Worm (Caenorhabditis elegans) whole organism, L1 larva: ENCODE measurements around the gene smc-3.
A peak's percentile ranks its signal among the peaks of the same experiment; 100 is the strongest.

Experiments
- C04F5.9 ChIP-seq: sonication (generic microtip); optimal IDR thresholded peaks from 2 replicates; lab custom pipeline; 2016; ENCODE audit warnings: missing genetic modification characterization, missing compliant biosample characterization
- C16A3.4 ChIP-seq: fragments of 150-350 bp; optimal IDR thresholded peaks from 2 replicates; lab custom pipeline; 2014; ENCODE audit warnings: missing biosample characterization, missing genetic modification characterization
- C34B4.2 ChIP-seq: sonication (generic microtip); optimal IDR thresholded peaks from 2 replicates; lab custom pipeline; 2017; ENCODE audit warnings: mild to moderate bottlenecking, missing genetic modification characterization, missing compliant biosample characterization
- aha-1 ChIP-seq: fragments of 150-350 bp; optimal IDR thresholded peaks from 2 replicates; lab custom pipeline; 2014; ENCODE audit warnings: missing biosample characterization, missing genetic modification characterization
- alr-1 ChIP-seq: fragments of 200-800 bp; sonication (Bioruptor generic); optimal IDR thresholded peaks from 2 replicates; lab custom pipeline; 2018; ENCODE audit warnings: borderline replicate concordance, mild to moderate bottlenecking, missing genetic modification characterization, missing compliant biosample characterization
- ama-1 ChIP-seq: fragments of 150-350 bp; optimal IDR thresholded peaks from 2 replicates; lab custom pipeline; 2014
- ceh-63 ChIP-seq: fragments of 200-800 bp; sonication (Bioruptor generic); optimal IDR thresholded peaks from 2 replicates; lab custom pipeline; 2018; ENCODE audit warnings: mild to moderate bottlenecking, missing genetic modification characterization, missing compliant biosample characterization
- ceh-82 ChIP-seq, 3 experiments: fragments of 150-350 bp in 1 of 3; sonication (generic microtip) in 2 of 3; optimal IDR thresholded peaks; 2 replicates each; lab custom pipeline; 2014 to 2017; ENCODE audit warnings: missing biosample characterization in 3 of 3, missing genetic modification characterization in 3 of 3
- ces-1 ChIP-seq: fragments of 150-350 bp; optimal IDR thresholded peaks from 2 replicates; lab custom pipeline; 2014; ENCODE audit warnings: missing biosample characterization, missing genetic modification reagents, missing genetic modification characterization
- dpl-1 ChIP-seq, 3 experiments: fragments of 150-350 bp in 2 of 3; sonication (generic microtip) in 1 of 3; optimal IDR thresholded peaks; 2 replicates each; lab custom pipeline; 2014 to 2017; ENCODE audit warnings: missing biosample characterization in 3 of 3, missing genetic modification characterization in 3 of 3, missing genetic modification reagents in 3 of 3
- efl-1 ChIP-seq, 4 experiments: fragments of 150-350 bp; optimal IDR thresholded peaks in 3 of 4; peaks in 1 of 4; 1 replicate in 1 of 4; 2 replicates in 3 of 4; lab custom pipeline; 2014; ENCODE audit warnings: missing biosample characterization in 2 of 4, missing genetic modification characterization in 2 of 4, missing genetic modification reagents in 2 of 4
- elt-2 ChIP-seq: sonication (generic microtip); optimal IDR thresholded peaks from 2 replicates; lab custom pipeline; 2016; ENCODE audit warnings: missing genetic modification characterization, mild to moderate bottlenecking, inconsistent platforms, missing compliant biosample characterization, missing genetic modification reagents
- elt-3 ChIP-seq, 6 experiments: fragments of 150-350 bp in 1 of 6; sonication (generic microtip); optimal IDR thresholded peaks; 2 replicates each; lab custom pipeline; 2017 to 2018; ENCODE audit warnings: missing biosample characterization in 6 of 6, missing genetic modification characterization in 6 of 6, inconsistent platforms in 1 of 6
- ets-5 ChIP-seq: fragments of 200-800 bp; sonication (Bioruptor generic); IDR thresholded peaks from 2 replicates; pipeline ENCODE4 v1.3.6; 2022; ENCODE audit warnings: missing genetic modification characterization, missing compliant biosample characterization
- fkh-10 ChIP-seq: sonication (generic microtip); optimal IDR thresholded peaks from 2 replicates; lab custom pipeline; 2017; ENCODE audit warnings: missing biosample characterization, missing genetic modification reagents, missing genetic modification characterization
- fkh-8 ChIP-seq: sonication (generic microtip); optimal IDR thresholded peaks from 2 replicates; lab custom pipeline; 2016; ENCODE audit warnings: mild to moderate bottlenecking, missing genetic modification characterization, missing compliant biosample characterization
- fos-1 ChIP-seq: fragments of 150-350 bp; optimal IDR thresholded peaks from 2 replicates; lab custom pipeline; 2014; ENCODE audit warnings: missing biosample characterization, missing genetic modification characterization
- grh-1 ChIP-seq: fragments of 200-800 bp; sonication (Bioruptor generic); IDR thresholded peaks from 2 replicates; pipeline ENCODE4 v1.3.6; 2022; ENCODE audit warnings: missing genetic modification reagents, missing genetic modification characterization, missing compliant biosample characterization
- hlh-17 ChIP-seq: fragments of 200-800 bp; sonication (Bioruptor generic); optimal IDR thresholded peaks from 2 replicates; lab custom pipeline; 2018; ENCODE audit warnings: missing genetic modification characterization, mild to moderate bottlenecking, missing compliant biosample characterization, moderate library complexity, borderline replicate concordance
- hlh-4 ChIP-seq: sonication (generic microtip); optimal IDR thresholded peaks from 2 replicates; lab custom pipeline; 2016; ENCODE audit warnings: mild to moderate bottlenecking, missing genetic modification characterization, missing compliant biosample characterization
- lin-13 ChIP-seq: fragments of 150-350 bp; optimal IDR thresholded peaks from 2 replicates; lab custom pipeline; 2014; ENCODE audit warnings: missing biosample characterization, missing genetic modification reagents, missing genetic modification characterization
- lin-14 ChIP-seq: fragments of 200-800 bp; sonication (Bioruptor generic); optimal IDR thresholded peaks from 2 replicates; lab custom pipeline; 2018; ENCODE audit warnings: mild to moderate bottlenecking, missing genetic modification characterization, moderate library complexity, missing compliant biosample characterization
- lin-15B ChIP-seq: fragments of 150-350 bp; sonication (generic microtip); optimal IDR thresholded peaks from 3 replicates; lab custom pipeline; 2014; ENCODE audit warnings: missing biosample characterization, missing genetic modification characterization
- lin-35 ChIP-seq, 2 experiments: fragments of 150-350 bp; optimal IDR thresholded peaks; 2 replicates each; lab custom pipeline; 2014; ENCODE audit warnings: missing biosample characterization in 2 of 2, missing genetic modification characterization in 2 of 2, missing genetic modification reagents in 2 of 2
- lin-39 ChIP-seq: fragments of 150-350 bp; optimal IDR thresholded peaks from 2 replicates; lab custom pipeline; 2014; ENCODE audit warnings: missing biosample characterization, missing genetic modification reagents, missing genetic modification characterization
- lsy-2 ChIP-seq, 2 experiments: fragments of 150-350 bp; optimal IDR thresholded peaks; 2 replicates each; lab custom pipeline; 2014; ENCODE audit warnings: missing biosample characterization in 2 of 2, missing genetic modification characterization in 2 of 2
- mab-9 ChIP-seq: fragments of 200-800 bp; sonication (Bioruptor generic); IDR thresholded peaks from 2 replicates; pipeline ENCODE4 v1.3.6; 2022; ENCODE audit warnings: missing genetic modification reagents, missing genetic modification characterization, missing compliant biosample characterization
- mep-1 ChIP-seq: fragments of 150-350 bp; optimal IDR thresholded peaks from 2 replicates; lab custom pipeline; 2014; ENCODE audit warnings: missing biosample characterization, missing genetic modification characterization
- nhr-19 ChIP-seq: fragments of 200-800 bp; sonication (Bioruptor generic); conservative IDR thresholded peaks from 2 replicates; pipeline ENCODE4 v1.3.6; 2022; ENCODE audit warnings: missing genetic modification characterization, missing compliant biosample characterization
- nhr-20 ChIP-seq: sonication (generic microtip); optimal IDR thresholded peaks from 2 replicates; lab custom pipeline; 2016; ENCODE audit warnings: mild to moderate bottlenecking, missing genetic modification characterization, missing compliant biosample characterization
- nhr-237 ChIP-seq: fragments of 150-350 bp; optimal IDR thresholded peaks from 2 replicates; lab custom pipeline; 2014; ENCODE audit warnings: missing biosample characterization, missing genetic modification characterization
- nhr-47 ChIP-seq: sonication (generic microtip); optimal IDR thresholded peaks from 2 replicates; lab custom pipeline; 2016; ENCODE audit warnings: mild to moderate bottlenecking, missing genetic modification characterization, moderate library complexity, missing compliant biosample characterization
- nhr-71 ChIP-seq: sonication (generic microtip); optimal IDR thresholded peaks from 2 replicates; lab custom pipeline; 2016; ENCODE audit warnings: mild to moderate bottlenecking, missing genetic modification characterization, moderate library complexity, missing compliant biosample characterization
- nhr-77 ChIP-seq: fragments of 150-350 bp; optimal IDR thresholded peaks from 2 replicates; lab custom pipeline; 2014; ENCODE audit warnings: missing biosample characterization, missing genetic modification characterization
- nhr-84 ChIP-seq: sonication (generic microtip); optimal IDR thresholded peaks from 2 replicates; lab custom pipeline; 2017; ENCODE audit warnings: missing biosample characterization, missing genetic modification characterization
- nhr-85 ChIP-seq: sonication (generic microtip); peaks from one replicate; lab custom pipeline; 2016; ENCODE audit warnings: missing genetic modification characterization, inconsistent platforms, missing compliant biosample characterization
- nhr-90 ChIP-seq: sonication (generic microtip); optimal IDR thresholded peaks from 2 replicates; lab custom pipeline; 2016; ENCODE audit warnings: mild to moderate bottlenecking, missing genetic modification characterization, missing compliant biosample characterization; ENCODE audit not compliant: poor library complexity
- pax-3 ChIP-seq: fragments of 200-800 bp; sonication (Bioruptor generic); optimal IDR thresholded peaks from 2 replicates; lab custom pipeline; 2018; ENCODE audit warnings: mild to moderate bottlenecking, missing genetic modification characterization, moderate library complexity, missing compliant biosample characterization
- rnt-1 ChIP-seq: sonication (generic microtip); optimal IDR thresholded peaks from 2 replicates; lab custom pipeline; 2016; ENCODE audit warnings: mild to moderate bottlenecking, missing genetic modification characterization, moderate library complexity, missing compliant biosample characterization
- skn-1 ChIP-seq: fragments of 150-350 bp; optimal IDR thresholded peaks from 2 replicates; lab custom pipeline; 2014; ENCODE audit warnings: missing biosample characterization, missing genetic modification characterization
- snu-23 ChIP-seq: sonication (generic microtip); optimal IDR thresholded peaks from 2 replicates; lab custom pipeline; 2016; ENCODE audit warnings: missing genetic modification characterization, missing compliant biosample characterization
- sox-4 ChIP-seq: sonication (generic microtip); optimal IDR thresholded peaks from 2 replicates; lab custom pipeline; 2016; ENCODE audit warnings: missing genetic modification characterization, missing compliant biosample characterization
- sup-37 ChIP-seq: fragments of 200-800 bp; sonication (Bioruptor generic); optimal IDR thresholded peaks from 2 replicates; lab custom pipeline; 2018; ENCODE audit warnings: mild to moderate bottlenecking, missing genetic modification characterization, missing compliant biosample characterization
- tlp-1 ChIP-seq: fragments of 150-350 bp; optimal IDR thresholded peaks from 2 replicates; lab custom pipeline; 2014; ENCODE audit warnings: missing biosample characterization, missing genetic modification characterization
- unc-130 ChIP-seq: fragments of 150-350 bp; optimal IDR thresholded peaks from 2 replicates; lab custom pipeline; 2017; ENCODE audit warnings: missing biosample characterization, missing genetic modification characterization, inconsistent platforms
- vab-15 ChIP-seq: sonication (generic microtip); optimal IDR thresholded peaks from 2 replicates; lab custom pipeline; 2017; ENCODE audit warnings: missing genotype, mild to moderate bottlenecking, missing genetic modification characterization, missing compliant biosample characterization
- xbp-1 ChIP-seq: sonication (generic microtip); optimal IDR thresholded peaks from 2 replicates; lab custom pipeline; 2016; ENCODE audit warnings: missing genetic modification characterization, missing compliant biosample characterization
- zag-1 ChIP-seq: fragments of 150-350 bp; optimal IDR thresholded peaks from 2 replicates; lab custom pipeline; 2014; ENCODE audit warnings: missing biosample characterization, missing genetic modification characterization
- zip-4 ChIP-seq: fragments of 200-800 bp; sonication (Bioruptor generic); optimal IDR thresholded peaks from 2 replicates; lab custom pipeline; 2018; ENCODE audit warnings: mild to moderate bottlenecking, missing genetic modification characterization, moderate library complexity, missing compliant biosample characterization

The smc-3 gene

DNA sequence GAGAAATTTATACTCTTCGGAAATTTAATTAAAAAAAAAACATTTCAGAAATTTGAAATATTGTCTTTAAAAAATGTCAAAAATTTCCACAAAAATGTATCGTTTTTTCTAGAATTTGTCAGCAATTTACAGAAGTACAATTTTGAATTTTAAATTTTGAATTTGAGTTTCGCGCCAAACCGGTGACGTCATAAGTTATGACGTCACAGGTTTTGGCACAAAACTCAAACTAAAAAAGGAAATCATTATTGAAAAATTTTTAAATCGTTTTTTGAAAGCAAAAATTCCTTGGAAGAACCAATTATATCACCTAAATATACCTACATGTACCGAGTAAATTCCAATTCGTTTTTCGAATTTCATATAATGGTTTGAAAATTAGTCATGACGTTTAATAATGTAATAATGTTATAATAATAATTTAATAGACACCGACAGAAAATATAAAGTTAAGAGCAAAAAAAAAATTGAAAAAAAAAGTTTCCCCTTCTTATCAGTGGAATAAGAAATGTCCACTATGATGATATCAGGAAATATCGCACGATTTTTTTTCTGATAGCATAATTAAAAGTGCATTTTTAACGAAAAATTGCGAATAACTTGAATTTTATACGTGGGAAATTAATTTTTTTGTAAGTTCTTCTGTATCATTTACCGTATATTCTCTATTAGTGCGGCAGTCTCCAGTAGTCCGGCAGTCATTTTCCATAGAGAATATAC lies 59.6 kb downstream of the smc-3 start:
- no peak for TF ChIP-seq fkh-8
- no peak for TF ChIP-seq efl-1 (optimal IDR thresholded peaks at IDR 0.05; lab: Kevin White, UChicago)
- peak in 1 of 2 experiments; percentile 48 for TF ChIP-seq efl-1 (GFP tag; optimal IDR thresholded peaks at IDR 0.05 in 1 of 2; lab: Kevin White, UChicago)

ce11 chrIII:11352840-11353239 lies 62.1 kb downstream of the smc-3 start:
- peak in 1 of 2 experiments; percentile 13 for TF ChIP-seq efl-1 (optimal IDR thresholded peaks at IDR 0.05; lab: Kevin White, UChicago)
- peak; percentile 16 to 84 for TF ChIP-seq efl-1 (GFP tag; optimal IDR thresholded peaks at IDR 0.05 in 1 of 2; lab: Kevin White, UChicago)
- no peak for TF ChIP-seq sup-37 (GFP tag; lab: Kevin White, UChicago)
- TF ChIP-seq zag-1 (tag; lab: Kevin White, UChicago) = no peak
- no peak for TF ChIP-seq lin-39 (tag; lab: Kevin White, UChicago)
- no peak for TF ChIP-seq C34B4.2 (tag; lab: Kevin White, UChicago)
- peak in 1 of 3 experiments; percentile 7 for TF ChIP-seq dpl-1 (GFP tag; optimal IDR thresholded peaks at IDR 0.05; lab: Kevin White, UChicago)
- TF ChIP-seq lin-13 = peak; percentile 41
- TF ChIP-seq nhr-90 (tag; lab: Kevin White, UChicago) = peak; percentile 31
- TF ChIP-seq ceh-82 (tag; optimal IDR thresholded peaks at IDR 0.05; lab: Kevin White, UChicago) = no peak
- TF ChIP-seq nhr-84 (tag; lab: Kevin White, UChicago) = no peak
- TF ChIP-seq C16A3.4 = peak; percentile 41
- peak; percentile 11 for TF ChIP-seq elt-2 (tag; lab: Kevin White, UChicago)
- TF ChIP-seq ceh-63 (GFP tag; lab: Kevin White, UChicago) = no peak
- TF ChIP-seq lin-15B = no peak
- TF ChIP-seq ces-1 (GFP tag; lab: Kevin White, UChicago) = no peak
- TF ChIP-seq lin-35 (GFP tag; optimal IDR thresholded peaks at IDR 0.05; lab: Kevin White, UChicago) = peak in 1 of 2 experiments; percentile 67
- no peak for TF ChIP-seq tlp-1 (tag; lab: Kevin White, UChicago)
- TF ChIP-seq C04F5.9 (tag; lab: Kevin White, UChicago) = no peak
- TF ChIP-seq lsy-2 (tag; optimal IDR thresholded peaks at IDR 0.05; lab: Kevin White, UChicago) = peak; percentile 14 to 42
- peak; percentile 34 for TF ChIP-seq nhr-20 (tag; lab: Kevin White, UChicago)
- TF ChIP-seq alr-1 (tag; lab: Kevin White, UChicago) = no peak
- TF ChIP-seq mep-1 (tag; lab: Kevin White, UChicago) = peak; percentile 26
- no peak for TF ChIP-seq sox-4 (tag; lab: Kevin White, UChicago)
- peak; percentile 8 for TF ChIP-seq unc-130 (tag; lab: Kevin White, UChicago)
- no peak for TF ChIP-seq skn-1 (tag; lab: Kevin White, UChicago)
- TF ChIP-seq ets-5 (GFP tag; lab: Robert Waterston, UW) = no peak
- no peak for TF ChIP-seq grh-1 (GFP tag; lab: Robert Waterston, UW)
- no peak for TF ChIP-seq fkh-10 (GFP tag; lab: Kevin White, UChicago)
- no peak for TF ChIP-seq aha-1 (tag; lab: Kevin White, UChicago)
- TF ChIP-seq nhr-77 = no peak
- no peak for TF ChIP-seq mab-9 (GFP tag; lab: Robert Waterston, UW)
- TF ChIP-seq pax-3 (tag; lab: Kevin White, UChicago) = no peak
- no peak for TF ChIP-seq nhr-237 (tag; lab: Kevin White, UChicago)
- TF ChIP-seq hlh-17 (GFP tag; lab: Kevin White, UChicago) = no peak
- no peak for TF ChIP-seq vab-15 (tag; lab: Kevin White, UChicago)
- no peak for TF ChIP-seq zip-4
- TF ChIP-seq nhr-19 (GFP tag; lab: Robert Waterston, UW) = peak; percentile 45
- peak in 1 of 6 experiments; percentile 15 for TF ChIP-seq elt-3 (tag; optimal IDR thresholded peaks at IDR 0.05; lab: Kevin White, UChicago)
- no peak for TF ChIP-seq nhr-85
- no peak for TF ChIP-seq ama-1
- TF ChIP-seq rnt-1 (tag; lab: Kevin White, UChicago) = peak; percentile 72
- TF ChIP-seq nhr-71 (tag; lab: Kevin White, UChicago) = peak; percentile 59
- TF ChIP-seq xbp-1 = peak; percentile 5
- TF ChIP-seq lin-14 (GFP tag; lab: Kevin White, UChicago) = peak; percentile 23
- TF ChIP-seq nhr-47 (tag; lab: Kevin White, UChicago) = peak; percentile 37
- TF ChIP-seq fos-1 (tag; lab: Kevin White, UChicago) = no peak
- no peak for TF ChIP-seq hlh-4 (tag; lab: Kevin White, UChicago)
- peak; percentile 52 for TF ChIP-seq snu-23 (GFP tag; lab: Kevin White, UChicago)
